Fruit fly (Drosophila melanogaster) whole organism, embryonic: Measurements from ENCODE around the gene CG42535.

Source experiments
- Abd-B ChIP-seq: fragments of 200-800 bp; sonication (Bioruptor generic); optimal IDR thresholded peaks from 2 replicates; lab custom pipeline; 2018; ENCODE audit warnings: missing biosample characterization, mild to moderate bottlenecking, missing genetic modification characterization, moderate library complexity
- Atf-2 ChIP-seq: fragments of 200-800 bp; sonication (Bioruptor generic); optimal IDR thresholded peaks from 2 replicates; lab custom pipeline; 2016; ENCODE audit warnings: missing biosample characterization, missing genetic modification characterization
- CG10209 ChIP-seq: fragments of 200-800 bp; sonication (Bioruptor generic); optimal IDR thresholded peaks from 3 replicates; lab custom pipeline; 2017; ENCODE audit warnings: missing biosample characterization, mild to moderate bottlenecking, missing genetic modification characterization, missing genetic modification reagents
- CG10274 ChIP-seq: fragments of 200-800 bp; sonication (Bioruptor generic); optimal IDR thresholded peaks from 3 replicates; lab custom pipeline; 2017; ENCODE audit warnings: missing biosample characterization, mild to moderate bottlenecking, missing genetic modification characterization
- CG1529 ChIP-seq: fragments of 200-800 bp; sonication (Bioruptor generic); optimal IDR thresholded peaks from 3 replicates; lab custom pipeline; 2018; ENCODE audit warnings: missing biosample characterization, missing genetic modification characterization
- CG15479 ChIP-seq: fragments of 200-800 bp; sonication (Bioruptor generic); optimal IDR thresholded peaks from 3 replicates; lab custom pipeline; 2019; ENCODE audit warnings: missing biosample characterization, mild to moderate bottlenecking, missing genetic modification characterization, moderate library complexity
- CG17359 ChIP-seq: fragments of 200-800 bp; sonication (Bioruptor generic); optimal IDR thresholded peaks from 3 replicates; lab custom pipeline; 2018; ENCODE audit warnings: missing biosample characterization, mild to moderate bottlenecking, missing genetic modification characterization, moderate library complexity
- CG17568 ChIP-seq: fragments of 200-800 bp; sonication (Bioruptor generic); optimal IDR thresholded peaks from 2 replicates; lab custom pipeline; 2018; ENCODE audit warnings: missing biosample characterization, mild to moderate bottlenecking, missing genetic modification characterization, moderate library complexity
- CG17829 ChIP-seq: fragments of 200-800 bp; optimal IDR thresholded peaks from 2 replicates; lab custom pipeline; 2019; ENCODE audit warnings: missing biosample characterization, mild to moderate bottlenecking, missing genetic modification characterization, moderate library complexity
- CG1792 ChIP-seq: fragments of 200-800 bp; sonication (Bioruptor generic); optimal IDR thresholded peaks from 2 replicates; lab custom pipeline; 2016; ENCODE audit warnings: missing biosample characterization, missing genetic modification characterization
- CG2202 ChIP-seq: fragments of 200-800 bp; sonication (Bioruptor generic); optimal IDR thresholded peaks from 2 replicates; lab custom pipeline; 2018; ENCODE audit warnings: missing biosample characterization, mild to moderate bottlenecking, missing genetic modification characterization
- CG3838 ChIP-seq: fragments of 200-800 bp; sonication (Bioruptor generic); optimal IDR thresholded peaks from 3 replicates; lab custom pipeline; 2016; ENCODE audit warnings: missing biosample characterization, missing genetic modification characterization
- CG3995 ChIP-seq: fragments of 200-800 bp; sonication (Bioruptor generic); optimal IDR thresholded peaks from 3 replicates; lab custom pipeline; 2016; ENCODE audit warnings: missing biosample characterization, missing genetic modification characterization
- CG4617 ChIP-seq: fragments of 200-800 bp; sonication (Bioruptor generic); optimal IDR thresholded peaks from 3 replicates; lab custom pipeline; 2016; ENCODE audit warnings: missing biosample characterization, missing genetic modification characterization, borderline replicate concordance
- CG4707 ChIP-seq: fragments of 200-800 bp; sonication (Bioruptor generic); optimal IDR thresholded peaks from 2 replicates; lab custom pipeline; 2018; ENCODE audit warnings: missing biosample characterization, mild to moderate bottlenecking, missing genetic modification characterization, moderate library complexity
- CG6683 ChIP-seq: fragments of 200-800 bp; sonication (Bioruptor generic); optimal IDR thresholded peaks from 2 replicates; lab custom pipeline; 2017; ENCODE audit warnings: missing biosample characterization, mild to moderate bottlenecking, missing genetic modification characterization, missing genetic modification reagents
- CG7271 ChIP-seq: fragments of 200-800 bp; sonication (Bioruptor generic); optimal IDR thresholded peaks from 2 replicates; lab custom pipeline; 2018; ENCODE audit warnings: missing biosample characterization, mild to moderate bottlenecking, missing genetic modification characterization, moderate library complexity
- CG8290 ChIP-seq, 3 experiments: fragments of 200-800 bp; sonication (Bioruptor generic); optimal IDR thresholded peaks; 2 replicates each; lab custom pipeline; 2016 to 2019; ENCODE audit warnings: missing biosample characterization in 3 of 3, missing genetic modification characterization in 3 of 3, mild to moderate bottlenecking in 2 of 3, moderate library complexity in 1 of 3
- CG8359 ChIP-seq: fragments of 200-800 bp; sonication (Bioruptor generic); optimal IDR thresholded peaks from 2 replicates; lab custom pipeline; 2017; ENCODE audit warnings: missing biosample characterization, mild to moderate bottlenecking, missing genetic modification characterization, borderline replicate concordance
- CG9437 ChIP-seq: fragments of 200-800 bp; sonication (Bioruptor generic); optimal IDR thresholded peaks from 2 replicates; lab custom pipeline; 2018; ENCODE audit warnings: missing biosample characterization, mild to moderate bottlenecking, missing genetic modification characterization
- E2f1 ChIP-seq: fragments of 200-800 bp; sonication (Bioruptor generic); IDR thresholded peaks from 2 replicates; pipeline ENCODE4 v1.3.6; 2022; ENCODE audit warnings: missing biosample characterization, missing genetic modification characterization
- Ets97D ChIP-seq: fragments of 200-800 bp; sonication (Bioruptor generic); optimal IDR thresholded peaks from 3 replicates; lab custom pipeline; 2016; ENCODE audit warnings: missing biosample characterization, missing genetic modification characterization
- Lhr ChIP-seq: fragments of 200-800 bp; sonication (Bioruptor generic); optimal IDR thresholded peaks from 3 replicates; lab custom pipeline; 2017; ENCODE audit warnings: mild to moderate bottlenecking, missing biosample characterization, missing genetic modification reagents, missing genetic modification characterization
- NFAT ChIP-seq: fragments of 200-800 bp; sonication (Bioruptor generic); IDR thresholded peaks from 2 replicates; pipeline ENCODE4 v1.3.6; 2022; ENCODE audit warnings: missing biosample characterization, missing genetic modification characterization
- NK7.1 ChIP-seq: fragments of 200-800 bp; sonication (Bioruptor generic); optimal IDR thresholded peaks from 3 replicates; lab custom pipeline; 2016; ENCODE audit warnings: missing biosample characterization, missing genetic modification characterization
- Nf-YC ChIP-seq: fragments of 200-800 bp; optimal IDR thresholded peaks from 3 replicates; lab custom pipeline; 2019; ENCODE audit warnings: missing biosample characterization, mild to moderate bottlenecking, missing genetic modification characterization, moderate library complexity
- NfI ChIP-seq: fragments of 200-800 bp; sonication (Bioruptor generic); optimal IDR thresholded peaks from 3 replicates; lab custom pipeline; 2018; ENCODE audit warnings: missing biosample characterization, mild to moderate bottlenecking, missing genetic modification characterization, moderate library complexity
- Pdp1 ChIP-seq, 2 experiments: fragments of 200-800 bp; sonication (Bioruptor generic); optimal IDR thresholded peaks; 3 replicates each; lab custom pipeline; 2016; ENCODE audit warnings: missing biosample characterization in 2 of 2, missing genetic modification characterization in 2 of 2, mild to moderate bottlenecking in 1 of 2, moderate library complexity in 1 of 2
- Rx ChIP-seq: fragments of 200-800 bp; sonication (Bioruptor generic); IDR thresholded peaks from 2 replicates; pipeline ENCODE4 v1.3.6; 2022; ENCODE audit warnings: missing biosample characterization, missing genetic modification characterization
- Usf ChIP-seq: fragments of 200-800 bp; sonication (Bioruptor generic); optimal IDR thresholded peaks from 2 replicates; lab custom pipeline; 2017; ENCODE audit warnings: missing genotype, missing biosample characterization, missing genetic modification characterization
- abd-A ChIP-seq: fragments of 200-800 bp; sonication (Bioruptor generic); optimal IDR thresholded peaks from 3 replicates; lab custom pipeline; 2019; ENCODE audit warnings: missing biosample characterization, mild to moderate bottlenecking, missing genetic modification characterization, moderate library complexity
- ac ChIP-seq: fragments of 200-800 bp; sonication (Bioruptor generic); optimal IDR thresholded peaks from 3 replicates; lab custom pipeline; 2017; ENCODE audit warnings: missing biosample characterization, mild to moderate bottlenecking, missing genetic modification characterization
- cwo ChIP-seq: fragments of 200-800 bp; sonication (Bioruptor generic); optimal IDR thresholded peaks from 3 replicates; lab custom pipeline; 2017; ENCODE audit warnings: missing biosample characterization, missing genetic modification characterization, mild to moderate bottlenecking, moderate library complexity, missing genetic modification reagents
- gcm ChIP-seq: fragments of 200-800 bp; sonication (Bioruptor generic); optimal IDR thresholded peaks from 2 replicates; lab custom pipeline; 2019; ENCODE audit warnings: missing biosample characterization, mild to moderate bottlenecking, missing genetic modification characterization, moderate library complexity
- gem ChIP-seq: fragments of 200-800 bp; sonication (Bioruptor generic); optimal IDR thresholded peaks from 2 replicates; lab custom pipeline; 2019; ENCODE audit warnings: missing biosample characterization, mild to moderate bottlenecking, missing genetic modification characterization, moderate library complexity
- hb ChIP-seq: fragments of 200-800 bp; sonication (Bioruptor generic); IDR thresholded peaks from 3 replicates; pipeline ENCODE4 v1.3.6; 2022; ENCODE audit warnings: missing biosample characterization, missing genetic modification characterization; ENCODE audit not compliant: partially characterized antibody
- jigr1 ChIP-seq: fragments of 200-800 bp; sonication (Bioruptor generic); IDR thresholded peaks from 3 replicates; pipeline ENCODE4 v1.3.6; 2022; ENCODE audit warnings: missing biosample characterization, missing genetic modification characterization
- jumu ChIP-seq: fragments of 200-800 bp; sonication (Bioruptor generic); optimal IDR thresholded peaks from 3 replicates; lab custom pipeline; 2016; ENCODE audit warnings: missing biosample characterization, missing genetic modification characterization
- klu ChIP-seq: fragments of 200-800 bp; sonication (Bioruptor generic); IDR thresholded peaks from 2 replicates; pipeline ENCODE4 v1.3.6; 2022; ENCODE audit warnings: missing biosample characterization, missing genetic modification characterization
- nerfin-1 ChIP-seq: fragments of 200-800 bp; sonication (Bioruptor generic); optimal IDR thresholded peaks from 3 replicates; lab custom pipeline; 2019; ENCODE audit warnings: missing biosample characterization, mild to moderate bottlenecking, missing genetic modification characterization, moderate library complexity
- oc ChIP-seq: fragments of 200-800 bp; sonication (Bioruptor generic); optimal IDR thresholded peaks from 2 replicates; lab custom pipeline; 2018; ENCODE audit warnings: missing biosample characterization, mild to moderate bottlenecking, missing genetic modification characterization, moderate library complexity
- peb ChIP-seq: fragments of 200-800 bp; sonication (Bioruptor generic); IDR thresholded peaks from 2 replicates; pipeline ENCODE4 v1.3.6; 2022; ENCODE audit warnings: missing biosample characterization, missing genetic modification characterization
- tup ChIP-seq: fragments of 200-800 bp; sonication (Bioruptor generic); optimal IDR thresholded peaks from 2 replicates; lab custom pipeline; 2016; ENCODE audit warnings: missing biosample characterization, mild to moderate bottlenecking, missing genetic modification characterization, moderate library complexity
- usp ChIP-seq: fragments of >200 bp; optimal IDR thresholded peaks from 2 replicates; lab custom pipeline; 2017; ENCODE audit warnings: missing biosample characterization, missing genetic modification characterization
- vnd ChIP-seq: fragments of 200-800 bp; sonication (Bioruptor generic); IDR thresholded peaks from 3 replicates; pipeline ENCODE4 v1.3.6; 2022; ENCODE audit warnings: missing biosample characterization, missing genetic modification characterization; ENCODE audit not compliant: partially characterized antibody
- yki ChIP-seq: fragments of >200 bp; optimal IDR thresholded peaks from 3 replicates; lab custom pipeline; 2018
- z ChIP-seq: fragments of 200-800 bp; sonication (Bioruptor generic); IDR thresholded peaks from 3 replicates; pipeline ENCODE4 v1.3.6; 2022; ENCODE audit warnings: missing biosample characterization, missing genetic modification characterization
- zfh1 ChIP-seq: fragments of 200-800 bp; sonication (Bioruptor generic); IDR thresholded peaks from 3 replicates; pipeline ENCODE4 v1.3.6; 2022; ENCODE audit warnings: missing biosample characterization, missing genetic modification characterization

The CG42535 gene

DNA sequence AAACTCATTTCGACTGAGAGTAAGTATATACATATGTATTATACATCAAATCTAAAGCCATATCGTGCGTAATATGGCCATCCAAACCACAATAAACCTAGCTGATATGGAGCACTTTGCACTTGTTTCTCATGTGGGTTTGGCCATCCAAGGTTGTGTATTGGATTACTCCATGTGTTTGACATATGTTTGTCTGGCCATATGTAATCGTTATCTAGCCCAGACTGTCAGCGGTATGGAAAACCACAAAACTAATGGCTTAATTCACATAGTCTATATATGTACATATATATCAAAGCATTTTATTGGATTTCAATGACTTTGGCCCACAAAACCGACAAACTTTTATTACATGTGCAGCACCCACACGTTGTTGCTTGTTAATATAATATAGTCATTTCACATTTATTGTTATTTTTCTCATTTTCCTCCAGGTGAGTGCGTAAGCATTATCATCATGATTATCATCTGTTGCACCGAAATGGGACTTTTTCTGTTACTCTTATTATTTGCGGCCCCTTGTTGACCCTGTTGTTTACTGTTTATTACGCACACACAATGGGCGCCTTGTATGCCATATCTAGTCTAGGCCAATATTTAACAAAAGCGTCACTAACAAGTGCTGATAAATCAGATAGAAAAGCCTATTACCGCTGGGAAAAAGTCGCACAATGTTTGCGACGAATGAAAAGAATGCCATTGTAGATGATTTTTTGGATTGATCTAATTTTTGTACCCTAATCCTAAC, 25.9 kb upstream of the CG42535 start (continued):
- TF ChIP-seq CG17359 (tag; lab: Kevin White, UChicago) (peak; percentile 85), ac (peak; percentile 46), CG9437 (no peak), yki (lab: Kevin White, UChicago) (no peak), jigr1 (GFP tag; lab: Robert Waterston, UW) (no peak), NK7.1 (GFP tag; lab: Kevin White, UChicago) (peak; percentile 70), nerfin-1 (tag; lab: Kevin White, UChicago) (peak; percentile 55), Nf-YC (tag; lab: Kevin White, UChicago) (peak; percentile 7), NFAT (no peak), CG10274 (GFP tag; lab: Kevin White, UChicago) (peak; percentile 29), CG2202 (tag; lab: Kevin White, UChicago) (peak; percentile 68), jumu (GFP tag; lab: Kevin White, UChicago) (no peak), abd-A (tag; lab: Kevin White, UChicago) (no peak), tup (GFP tag; lab: Kevin White, UChicago) (peak; percentile 61), CG17568 (peak; percentile 88), klu (GFP tag; lab: Robert Waterston, UW) (no peak), Atf-2 (GFP tag; lab: Kevin White, UChicago) (peak; percentile 32), CG3838 (GFP tag; lab: Kevin White, UChicago) (peak; percentile 57), NfI (GFP tag; lab: Kevin White, UChicago) (peak; percentile 48), CG4617 (GFP tag; lab: Kevin White, UChicago) (peak; percentile 21), Lhr (GFP tag; lab: Kevin White, UChicago) (peak; percentile 36), gcm (peak; percentile 57), zfh1 (GFP tag; lab: Robert Waterston, UW) (peak; percentile 14; the same call in 1 of the 3 replicates), vnd (GFP tag; lab: Robert Waterston, UW) (no peak), oc (tag; lab: Kevin White, UChicago) (peak; percentile 45), Ets97D (GFP tag; lab: Kevin White, UChicago) (peak; percentile 19), CG1529 (GFP tag; lab: Kevin White, UChicago) (peak; percentile 67), Usf (no peak), CG10209 (GFP tag; lab: Kevin White, UChicago) (peak; percentile 82), CG4707 (GFP tag; lab: Kevin White, UChicago) (peak; percentile 78), E2f1 (GFP tag; lab: Robert Waterston, UW) (0 out of 2 replicates have a peak, but pooled peaks have one; percentile 14), hb (no peak), usp (no peak), z (GFP tag; lab: Robert Waterston, UW) (no peak), CG3995 (GFP tag; lab: Kevin White, UChicago) (peak; percentile 1), Pdp1 (GFP tag; optimal IDR thresholded peaks at IDR 0.05; lab: Kevin White, UChicago) (peak; percentile 34 to 55), CG17829 (tag; lab: Kevin White, UChicago) (peak; percentile 14), cwo (GFP tag; lab: Kevin White, UChicago) (peak; percentile 58), peb (no peak), CG1792 (GFP tag; lab: Kevin White, UChicago) (peak; percentile 70), Rx (GFP tag; lab: Robert Waterston, UW) (no peak), CG8359 (GFP tag; lab: Kevin White, UChicago) (peak; percentile 28), CG7271 (tag; lab: Kevin White, UChicago) (peak; percentile 40), gem (tag; lab: Kevin White, UChicago) (peak; percentile 69), CG15479 (GFP tag; lab: Kevin White, UChicago) (no peak), CG6683 (GFP tag; lab: Kevin White, UChicago) (peak; percentile 58), CG8290 (GFP tag; optimal IDR thresholded peaks at IDR 0.05; lab: Kevin White, UChicago) (peak; percentile 54), CG8290 (tag; optimal IDR thresholded peaks at IDR 0.05; lab: Kevin White, UChicago) (peak in 1 of 2 experiments; percentile 83), Abd-B (GFP tag; lab: Kevin White, UChicago) (no peak)
